Worm (Caenorhabditis elegans) whole organism, early embryonic: Measurements from ENCODE around the gene C05A2.4.
A peak's percentile ranks its signal among the peaks of the same experiment; 100 is the strongest.

Experiments used
- B0310.2 ChIP-seq: sonication (generic microtip); optimal IDR thresholded peaks from 2 replicates; lab custom pipeline; 2016; ENCODE audit warnings: mild to moderate bottlenecking, missing genetic modification characterization, missing compliant biosample characterization
- F13C5.2 ChIP-seq: sonication (generic microtip); optimal IDR thresholded peaks from 2 replicates; lab custom pipeline; 2017; ENCODE audit warnings: mild to moderate bottlenecking, missing genetic modification characterization, inconsistent platforms, missing compliant biosample characterization
- aly-1 ChIP-seq: sonication (generic microtip); optimal IDR thresholded peaks from 2 replicates; lab custom pipeline; 2016; ENCODE audit warnings: missing genetic modification characterization, missing compliant biosample characterization
- ama-1 ChIP-seq: fragments of 150-350 bp; optimal IDR thresholded peaks from 2 replicates; lab custom pipeline; 2014
- ceh-13 ChIP-seq: fragments of 200-800 bp; sonication (Bioruptor generic); optimal IDR thresholded peaks from 2 replicates; lab custom pipeline; 2018; ENCODE audit warnings: mild to moderate bottlenecking, missing genetic modification characterization, missing compliant biosample characterization
- ceh-36 ChIP-seq: sonication (generic microtip); optimal IDR thresholded peaks from 2 replicates; lab custom pipeline; 2016; ENCODE audit warnings: missing genetic modification characterization, inconsistent platforms, missing compliant biosample characterization
- ets-7 ChIP-seq: sonication (generic microtip); optimal IDR thresholded peaks from 2 replicates; lab custom pipeline; 2016; ENCODE audit warnings: missing genotype, missing genetic modification characterization, missing compliant biosample characterization
- flt-1 ChIP-seq: fragments of 200-800 bp; sonication (Bioruptor generic); IDR thresholded peaks from 2 replicates; pipeline ENCODE4 v1.3.6; 2022; ENCODE audit warnings: missing genetic modification characterization, missing compliant biosample characterization
- hmbx-1 ChIP-seq: sonication (generic microtip); optimal IDR thresholded peaks from 2 replicates; lab custom pipeline; 2016; ENCODE audit warnings: mild to moderate bottlenecking, missing genetic modification characterization, missing compliant biosample characterization
- hmg-4 ChIP-seq: fragments of 200-800 bp; sonication (Bioruptor generic); optimal IDR thresholded peaks from 2 replicates; lab custom pipeline; 2018; ENCODE audit warnings: mild to moderate bottlenecking, missing genetic modification characterization, missing compliant biosample characterization
- hnd-1 ChIP-seq: sonication (generic microtip); optimal IDR thresholded peaks from 2 replicates; lab custom pipeline; 2016; ENCODE audit warnings: missing genetic modification characterization, missing compliant biosample characterization
- pes-1 ChIP-seq: fragments of 200-800 bp; sonication (Bioruptor generic); IDR thresholded peaks from 2 replicates; pipeline ENCODE4 v1.3.6; 2022; ENCODE audit warnings: missing genetic modification reagents, missing genetic modification characterization, missing compliant biosample characterization
- scrt-1 ChIP-seq: fragments of 200-800 bp; sonication (Bioruptor generic); IDR thresholded peaks from 2 replicates; pipeline ENCODE4 v1.3.6; 2022; ENCODE audit warnings: missing genetic modification characterization, missing compliant biosample characterization
- sea-1 ChIP-seq: fragments of 200-800 bp; sonication (Bioruptor generic); conservative IDR thresholded peaks from 2 replicates; pipeline ENCODE4 v1.3.6; 2022; ENCODE audit warnings: missing genetic modification characterization, missing compliant biosample characterization
- tbx-11 ChIP-seq: fragments of 200-800 bp; sonication (Bioruptor generic); IDR thresholded peaks from 2 replicates; pipeline ENCODE4 v1.3.6; 2022; ENCODE audit warnings: missing genetic modification characterization, missing compliant biosample characterization
- tbx-37 ChIP-seq: fragments of 200-800 bp; sonication (Bioruptor generic); conservative IDR thresholded peaks from 2 replicates; pipeline ENCODE4 v1.3.6; 2022; ENCODE audit warnings: missing genetic modification reagents, missing genetic modification characterization, missing compliant biosample characterization
- tra-4 ChIP-seq: sonication (generic microtip); optimal IDR thresholded peaks from 2 replicates; lab custom pipeline; 2017; ENCODE audit warnings: missing genetic modification characterization, missing compliant biosample characterization

Gene C05A2.4

ce11 chrV:10718037-10718436, 22.8 kb downstream of the C05A2.4 start:
- TF ChIP-seq tbx-11 (GFP tag; lab: Robert Waterston, UW) (no peak), sea-1 (GFP tag; lab: Robert Waterston, UW) (no peak), tbx-37 (GFP tag; lab: Robert Waterston, UW) (no peak), hnd-1 (tag; lab: Kevin White, UChicago) (no peak), hmg-4 (GFP tag; lab: Kevin White, UChicago) (no peak), hmbx-1 (tag; lab: Kevin White, UChicago) (no peak), ceh-13 (no peak), ceh-36 (tag; lab: Kevin White, UChicago) (no peak), scrt-1 (GFP tag; lab: Robert Waterston, UW) (no peak), B0310.2 (tag; lab: Kevin White, UChicago) (no peak), F13C5.2 (tag; lab: Kevin White, UChicago) (no peak), pes-1 (GFP tag; lab: Robert Waterston, UW) (no peak), flt-1 (GFP tag; lab: Robert Waterston, UW) (no peak), ets-7 (tag; lab: Kevin White, UChicago) (no peak), ama-1 (lab: Kevin White, UChicago) (no peak), tra-4 (tag; lab: Kevin White, UChicago) (no peak), aly-1 (tag; lab: Kevin White, UChicago) (no peak)

- TF ChIP-seq scrt-1 (GFP tag; lab: Robert Waterston, UW), result no peak
- no peak for TF ChIP-seq tra-4 (tag; lab: Kevin White, UChicago)
- TF ChIP-seq aly-1 (tag; lab: Kevin White, UChicago), result no peak
- no peak for TF ChIP-seq ets-7 (tag; lab: Kevin White, UChicago)
- TF ChIP-seq sea-1 (GFP tag; lab: Robert Waterston, UW), result no peak
- no peak for TF ChIP-seq pes-1 (GFP tag; lab: Robert Waterston, UW)
- TF ChIP-seq flt-1 (GFP tag; lab: Robert Waterston, UW), result no peak
- no peak for TF ChIP-seq hnd-1 (tag; lab: Kevin White, UChicago)
- TF ChIP-seq B0310.2 (tag; lab: Kevin White, UChicago), result no peak
- TF ChIP-seq hmg-4 (GFP tag; lab: Kevin White, UChicago), result no peak
- no peak for TF ChIP-seq tbx-37 (GFP tag; lab: Robert Waterston, UW)
- no peak for TF ChIP-seq ama-1 (lab: Kevin White, UChicago)
- TF ChIP-seq hmbx-1 (tag; lab: Kevin White, UChicago), result no peak
- no peak for TF ChIP-seq ceh-36 (tag; lab: Kevin White, UChicago)
- TF ChIP-seq tbx-11 (GFP tag; lab: Robert Waterston, UW), result no peak
- TF ChIP-seq F13C5.2 (tag; lab: Kevin White, UChicago), result no peak
- no peak for TF ChIP-seq ceh-13
Observed at ce11 chrV:10719019-10719832, 23.9 kb downstream of the C05A2.4 start.

ce11 chrV:10719833-10720170, 24.5 kb downstream of the C05A2.4 start:
- no peak for TF ChIP-seq flt-1 (GFP tag; lab: Robert Waterston, UW)
- TF ChIP-seq ceh-36 (tag; lab: Kevin White, UChicago), result no peak
- TF ChIP-seq tra-4 (tag; lab: Kevin White, UChicago), result no peak
- TF ChIP-seq sea-1 (GFP tag; lab: Robert Waterston, UW), result 0 out of 2 replicates have a peak, but pooled peaks have one; percentile 13
- no peak for TF ChIP-seq B0310.2 (tag; lab: Kevin White, UChicago)
- no peak for TF ChIP-seq aly-1 (tag; lab: Kevin White, UChicago)

- TF ChIP-seq ets-7 (tag; lab: Kevin White, UChicago) (no peak), ama-1 (lab: Kevin White, UChicago) (no peak), F13C5.2 (tag; lab: Kevin White, UChicago) (no peak), hmg-4 (GFP tag; lab: Kevin White, UChicago) (no peak), ceh-36 (tag; lab: Kevin White, UChicago) (no peak), hmbx-1 (tag; lab: Kevin White, UChicago) (no peak), tbx-37 (GFP tag; lab: Robert Waterston, UW) (no peak)
Observed at ce11 chrV:10720303-10720847, 25.1 kb downstream of the C05A2.4 start.

ce11 chrV:10720876-10721275, 25.6 kb downstream of the C05A2.4 start:
- TF ChIP-seq F13C5.2 (tag; lab: Kevin White, UChicago) (no peak), aly-1 (tag; lab: Kevin White, UChicago) (no peak), tbx-11 (GFP tag; lab: Robert Waterston, UW) (no peak), hmbx-1 (tag; lab: Kevin White, UChicago) (no peak), ceh-13 (no peak), hmg-4 (GFP tag; lab: Kevin White, UChicago) (no peak), flt-1 (GFP tag; lab: Robert Waterston, UW) (no peak), ama-1 (lab: Kevin White, UChicago) (no peak), sea-1 (GFP tag; lab: Robert Waterston, UW) (no peak), ceh-36 (tag; lab: Kevin White, UChicago) (no peak), B0310.2 (tag; lab: Kevin White, UChicago) (no peak), tbx-37 (GFP tag; lab: Robert Waterston, UW) (no peak), ets-7 (tag; lab: Kevin White, UChicago) (no peak), hnd-1 (tag; lab: Kevin White, UChicago) (no peak), scrt-1 (GFP tag; lab: Robert Waterston, UW) (no peak), pes-1 (GFP tag; lab: Robert Waterston, UW) (no peak), tra-4 (tag; lab: Kevin White, UChicago) (no peak)

- TF ChIP-seq scrt-1 (GFP tag; lab: Robert Waterston, UW) (no peak), pes-1 (GFP tag; lab: Robert Waterston, UW) (no peak), aly-1 (tag; lab: Kevin White, UChicago) (no peak), B0310.2 (tag; lab: Kevin White, UChicago) (no peak), tbx-37 (GFP tag; lab: Robert Waterston, UW) (no peak), ama-1 (lab: Kevin White, UChicago) (no peak), hmbx-1 (tag; lab: Kevin White, UChicago) (no peak), ceh-36 (tag; lab: Kevin White, UChicago) (no peak), ets-7 (tag; lab: Kevin White, UChicago) (no peak), F13C5.2 (tag; lab: Kevin White, UChicago) (no peak), tbx-11 (GFP tag; lab: Robert Waterston, UW) (no peak), sea-1 (GFP tag; lab: Robert Waterston, UW) (no peak)
Observed at ce11 chrV:10721304-10721703, 26.0 kb downstream of the C05A2.4 start.
